Fruit fly (Drosophila melanogaster): ENCODE data around the gene CG2200.

The CG2200 gene

dm6 chrX:13131063-13131773, 37.1 kb downstream of the CG2200 start (continued):
- peak; percentile 99 for TF ChIP-seq CG34422 (GFP tag; IDR thresholded peaks at IDR 0.05)
- peak; percentile 99 for TF ChIP-seq CG10543 (GFP tag; optimal IDR thresholded peaks at IDR 0.05)
- TF ChIP-seq ro (GFP tag; IDR thresholded peaks at IDR 0.05): peak; percentile 98
- TF ChIP-seq CG8478 (optimal IDR thresholded peaks at IDR 0.05): peak; percentile 90
- peak; percentile 92 for TF ChIP-seq CG8281 (tag; optimal IDR thresholded peaks at IDR 0.05)
- peak; percentile 99 for TF ChIP-seq gsb (GFP tag; IDR thresholded peaks at IDR 0.05)
- peak; percentile 97 for TF ChIP-seq CG17385 (GFP tag; optimal IDR thresholded peaks at IDR 0.05)
- no peak for TF ChIP-seq vnd (GFP tag; IDR thresholded peaks at IDR 0.05; ENCODE audit: partially characterized antibody)
- TF ChIP-seq ab (GFP tag; optimal IDR thresholded peaks at IDR 0.05): peak; percentile 99
- peak; percentile 98 for TF ChIP-seq Oli (tag; optimal IDR thresholded peaks at IDR 0.05)
- TF ChIP-seq CG6272 (GFP tag; IDR thresholded peaks at IDR 0.05): peak; percentile 99
- peak; percentile 95 for TF ChIP-seq Neu2 (GFP tag; optimal IDR thresholded peaks at IDR 0.05; ENCODE audit: borderline replicate concordance)
- peak in 1 of 2 experiments; percentile 95 for TF ChIP-seq Eip74EF (GFP tag; optimal IDR thresholded peaks at IDR 0.05)
- peak; percentile 21; the same call in 1 of the 2 replicates for TF ChIP-seq Scr (GFP tag; IDR thresholded peaks at IDR 0.05; ENCODE audit: partially characterized antibody)
- TF ChIP-seq zen2 (GFP tag; IDR thresholded peaks at IDR 0.05; ENCODE audit: partially characterized antibody): no peak
- TF ChIP-seq usp (GFP tag; optimal IDR thresholded peaks at IDR 0.05): no peak
- TF ChIP-seq CG6765 (GFP tag; optimal IDR thresholded peaks at IDR 0.05): peak; percentile 97
- TF ChIP-seq klu (GFP tag; IDR thresholded peaks at IDR 0.05): peak; percentile 98
- peak; percentile 98 to 99 for TF ChIP-seq Pdp1 (GFP tag; optimal IDR thresholded peaks at IDR 0.05)
- peak; percentile 96 for TF ChIP-seq CG10274 (GFP tag; optimal IDR thresholded peaks at IDR 0.05)
- peak; percentile 98 for TF ChIP-seq B-H2 (GFP tag; optimal IDR thresholded peaks at IDR 0.05)
- peak; percentile 92 for TF ChIP-seq CG9437 (GFP tag; optimal IDR thresholded peaks at IDR 0.05)
- peak; percentile 47; the same call in 1 of the 2 replicates for TF ChIP-seq bbx (GFP tag; IDR thresholded peaks at IDR 0.05; ENCODE audit: partially characterized antibody)
- peak; percentile 94 for TF ChIP-seq CG6254 (GFP tag; optimal IDR thresholded peaks at IDR 0.05)
- TF ChIP-seq trem (tag; optimal IDR thresholded peaks at IDR 0.05): peak; percentile 90
- peak; percentile 99 for TF ChIP-seq chn (GFP tag; optimal IDR thresholded peaks at IDR 0.05)
- peak; percentile 80 for TF ChIP-seq bigmax (GFP tag; optimal IDR thresholded peaks at IDR 0.05)
- peak; percentile 96 for TF ChIP-seq MTF-1 (GFP tag; optimal IDR thresholded peaks at IDR 0.05; ENCODE audit: borderline replicate concordance)
- peak; percentile 99 for TF ChIP-seq repo (GFP tag; optimal IDR thresholded peaks at IDR 0.05)
- peak; percentile 99 for TF ChIP-seq org-1 (GFP tag; optimal IDR thresholded peaks at IDR 0.05)
- peak; percentile 99 for TF ChIP-seq esg (GFP tag; conservative IDR thresholded peaks at IDR 0.05)
- peak; percentile 97 for TF ChIP-seq CG11504 (tag; optimal IDR thresholded peaks at IDR 0.05)
- TF ChIP-seq CG8924 (tag; optimal IDR thresholded peaks at IDR 0.05): peak; percentile 99
- peak; percentile 96 for TF ChIP-seq CG18262 (tag; optimal IDR thresholded peaks at IDR 0.05)
- TF ChIP-seq CkIIα-i1 (GFP tag; IDR thresholded peaks at IDR 0.05): peak; percentile 94
- peak; percentile 89 for TF ChIP-seq CG10321 (GFP tag; IDR thresholded peaks at IDR 0.05)
- peak in 1 of 2 experiments; percentile 38 for TF ChIP-seq tll (GFP tag; optimal IDR thresholded peaks at IDR 0.05)
- TF ChIP-seq CG2120 (GFP tag; optimal IDR thresholded peaks at IDR 0.05): peak; percentile 100
- TF ChIP-seq oc (tag; optimal IDR thresholded peaks at IDR 0.05): peak; percentile 98
- TF ChIP-seq cg (GFP tag; optimal IDR thresholded peaks at IDR 0.05): no peak
- TF ChIP-seq CG18764 (GFP tag; optimal IDR thresholded peaks at IDR 0.05): peak; percentile 97
- peak; percentile 100 for TF ChIP-seq CG11456 (GFP tag; IDR thresholded peaks at IDR 0.05)
- peak; percentile 98 for TF ChIP-seq NK7.1 (GFP tag; optimal IDR thresholded peaks at IDR 0.05)
- TF ChIP-seq lola (GFP tag; optimal IDR thresholded peaks at IDR 0.05): peak in 1 of 3 experiments; percentile 93
- TF ChIP-seq CG16863 (GFP tag; optimal IDR thresholded peaks at IDR 0.05): peak; percentile 99
- TF ChIP-seq CG33213 (GFP tag; optimal IDR thresholded peaks at IDR 0.05): peak; percentile 99
- peak; percentile 92 for TF ChIP-seq corto (GFP tag; optimal IDR thresholded peaks at IDR 0.05)

All from whole organism, embryonic.